Fruit fly (Drosophila melanogaster): ENCODE results near the gene aus.

aus gene

DNA sequence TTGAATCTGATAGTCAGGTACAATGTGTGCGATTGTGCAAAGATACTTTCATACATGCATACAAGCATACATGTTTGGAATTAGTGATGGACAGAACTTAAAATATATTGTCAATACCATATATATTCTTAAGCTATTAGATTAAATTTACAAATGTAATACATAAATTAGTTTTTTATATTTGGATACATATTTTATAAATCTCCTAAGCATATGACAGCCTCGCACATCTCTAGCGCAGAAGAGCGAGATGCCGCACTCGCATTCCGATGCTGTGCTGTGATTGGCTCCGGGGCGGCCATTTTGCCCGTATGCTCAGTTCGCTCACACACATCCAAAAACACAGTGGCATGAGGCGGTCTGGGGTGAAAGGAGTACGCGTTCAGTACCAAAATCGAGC is 29.2 kb upstream of the aus start, which contains the start of gene tin (continued):
- TF ChIP-seq CG10321 (GFP tag; IDR thresholded peaks at IDR 0.05): peak; percentile 84
- TF ChIP-seq sim (GFP tag; IDR thresholded peaks at IDR 0.05): peak; percentile 92
- peak; percentile 77 for TF ChIP-seq CG2889 (GFP tag; IDR thresholded peaks at IDR 0.05)
- TF ChIP-seq gcm (GFP tag; optimal IDR thresholded peaks at IDR 0.05): peak; percentile 98
- peak in 1 of 3 experiments; percentile 95 for TF ChIP-seq lola (GFP tag; optimal IDR thresholded peaks at IDR 0.05)
- peak; percentile 97 for TF ChIP-seq CG31441 (GFP tag; IDR thresholded peaks at IDR 0.05)
- TF ChIP-seq NC2β (GFP tag; optimal IDR thresholded peaks at IDR 0.05): no peak
- TF ChIP-seq CG14014 (GFP tag; IDR thresholded peaks at IDR 0.05): peak; percentile 95
- no peak for TF ChIP-seq hkb (optimal IDR thresholded peaks at IDR 0.05)
- TF ChIP-seq hkb (GFP tag; IDR thresholded peaks at IDR 0.05): peak; percentile 98
- no peak for TF ChIP-seq hb (GFP tag; IDR thresholded peaks at IDR 0.05; ENCODE audit: partially characterized antibody)
- TF ChIP-seq CrebB (tag; optimal IDR thresholded peaks at IDR 0.05): peak; percentile 90
- TF ChIP-seq inv (GFP tag; IDR thresholded peaks at IDR 0.05; ENCODE audit: partially characterized antibody): peak; percentile 62
- peak; percentile 26 for TF ChIP-seq CG15073 (GFP tag; optimal IDR thresholded peaks at IDR 0.05)
- peak; percentile 93 for TF ChIP-seq CoRest (tag; optimal IDR thresholded peaks at IDR 0.05)
- peak; percentile 78 for TF ChIP-seq CG18619 (GFP tag; optimal IDR thresholded peaks at IDR 0.05)
- TF ChIP-seq chinmo (GFP tag; IDR thresholded peaks at IDR 0.05; ENCODE audit: partially characterized antibody): 0 out of 4 replicates have a peak, but pooled peaks have one; percentile 73
- peak; percentile 78 for TF ChIP-seq Max (GFP tag; optimal IDR thresholded peaks at IDR 0.05)
- TF ChIP-seq ac (GFP tag; optimal IDR thresholded peaks at IDR 0.05): peak; percentile 77
- TF ChIP-seq Stat92E (GFP tag; optimal IDR thresholded peaks at IDR 0.05): peak in 1 of 3 experiments; percentile 78
- peak; percentile 83 for TF ChIP-seq E2f2 (GFP tag; IDR thresholded peaks at IDR 0.05)
- peak; percentile 86 for TF ChIP-seq danr (GFP tag; IDR thresholded peaks at IDR 0.05)
- TF ChIP-seq CHES-1-like (GFP tag; optimal IDR thresholded peaks at IDR 0.05): no peak
- peak; percentile 95 for TF ChIP-seq CG8388 (GFP tag; optimal IDR thresholded peaks at IDR 0.05)
- TF ChIP-seq kni (GFP tag; optimal IDR thresholded peaks at IDR 0.05): peak; percentile 68
- TF ChIP-seq ci (GFP tag; IDR thresholded peaks at IDR 0.05): peak; percentile 99
- peak; percentile 97 for TF ChIP-seq tgo (GFP tag; IDR thresholded peaks at IDR 0.05)
- peak; percentile 67 for TF ChIP-seq CG30020 (tag; optimal IDR thresholded peaks at IDR 0.05)
- peak; percentile 75 for TF ChIP-seq CG16813 (GFP tag; IDR thresholded peaks at IDR 0.05; ENCODE audit: partially characterized antibody)
- TF ChIP-seq pfk (GFP tag; optimal IDR thresholded peaks at IDR 0.05): no peak
- TF ChIP-seq NK7.1 (GFP tag; optimal IDR thresholded peaks at IDR 0.05): no peak
- no peak for TF ChIP-seq HmgD (GFP tag; optimal IDR thresholded peaks at IDR 0.05)
- TF ChIP-seq TFAM (GFP tag; optimal IDR thresholded peaks at IDR 0.05): peak; percentile 37
- peak; percentile 94 for TF ChIP-seq ken (GFP tag; IDR thresholded peaks at IDR 0.05)
- no peak for TF ChIP-seq disco-r (GFP tag; optimal IDR thresholded peaks at IDR 0.05)
- peak; percentile 74; the same call in 1 of the 2 replicates for TF ChIP-seq CG17612 (GFP tag; IDR thresholded peaks at IDR 0.05)
- TF ChIP-seq Atf6 (GFP tag; IDR thresholded peaks at IDR 0.05): peak; percentile 95
- peak; percentile 90 for TF ChIP-seq Xbp1 (GFP tag; optimal IDR thresholded peaks at IDR 0.05)
- peak; percentile 72; the same call in 1 of the 3 replicates for TF ChIP-seq C15 (GFP tag; IDR thresholded peaks at IDR 0.05)
- TF ChIP-seq Chrac-16 (GFP tag; optimal IDR thresholded peaks at IDR 0.05): peak; percentile 87
- TF ChIP-seq insv (GFP tag; optimal IDR thresholded peaks at IDR 0.05): peak in 1 of 2 experiments; percentile 52
- peak; percentile 93 for TF ChIP-seq CG10209 (GFP tag; optimal IDR thresholded peaks at IDR 0.05)
- TF ChIP-seq gce (GFP tag; IDR thresholded peaks at IDR 0.05): peak; percentile 96
- peak; percentile 83 for TF ChIP-seq CG13287 (GFP tag; IDR thresholded peaks at IDR 0.05; ENCODE audit: partially characterized antibody)
- TF ChIP-seq CG4282 (GFP tag; optimal IDR thresholded peaks at IDR 0.05): no peak
- peak; percentile 80 for TF ChIP-seq klu (GFP tag; IDR thresholded peaks at IDR 0.05)
- peak; percentile 90 for TF ChIP-seq CG3726 (GFP tag; IDR thresholded peaks at IDR 0.05)
- TF ChIP-seq Bteb2 (GFP tag; optimal IDR thresholded peaks at IDR 0.05): peak; percentile 24
- no peak for TF ChIP-seq CG3163 (GFP tag; optimal IDR thresholded peaks at IDR 0.05)
- TF ChIP-seq CG1602 (GFP tag; optimal IDR thresholded peaks at IDR 0.05): peak; percentile 92
- TF ChIP-seq jing (GFP tag; optimal IDR thresholded peaks at IDR 0.05): peak; percentile 46

Data from whole organism, embryonic.